Worm (Caenorhabditis elegans): ENCODE data around the gene W02D7.12.

DNA sequence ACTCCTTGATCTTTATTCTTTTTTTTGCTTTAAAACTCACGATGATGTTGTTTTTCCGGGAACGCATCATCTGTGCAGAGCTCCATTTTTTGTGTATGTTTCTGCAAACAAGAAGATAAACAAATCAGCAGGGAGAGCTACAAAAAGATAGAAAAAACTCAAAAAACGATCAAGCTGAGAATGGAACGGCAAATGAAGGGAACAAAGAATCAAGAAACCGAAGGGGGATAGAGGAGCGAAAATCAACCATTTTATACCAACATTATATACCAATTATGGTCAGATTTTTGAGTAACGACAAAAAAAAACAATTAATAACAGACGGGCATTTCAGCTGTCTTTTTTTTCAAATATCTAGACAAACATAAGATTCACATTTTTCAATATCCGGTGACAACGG, 26.5 kb upstream of the W02D7.12 start, which contains the start of gene slc-17.5:
- TF ChIP-seq flt-1 (GFP tag; IDR thresholded peaks at IDR 0.05) (no peak), ama-1 (optimal IDR thresholded peaks at IDR 0.05) (no peak), ets-7 (tag; optimal IDR thresholded peaks at IDR 0.05) (no peak), hnd-1 (tag; optimal IDR thresholded peaks at IDR 0.05) (no peak), F13C5.2 (tag; optimal IDR thresholded peaks at IDR 0.05) (no peak), B0310.2 (tag; optimal IDR thresholded peaks at IDR 0.05) (no peak), tra-4 (tag; optimal IDR thresholded peaks at IDR 0.05) (no peak), hmbx-1 (tag; optimal IDR thresholded peaks at IDR 0.05) (no peak), ceh-36 (tag; optimal IDR thresholded peaks at IDR 0.05) (no peak)

Data from whole organism, early embryonic.